Fruit fly (Drosophila melanogaster): ENCODE results near the gene tctn.
A peak's percentile ranks its signal among the peaks of the same experiment; 100 is the strongest.

Gene tctn

dm6 chr2L:6110781-6111180 lies 19.7 kb downstream of the tctn start:
- TF ChIP-seq svp (GFP tag): peak; percentile 28
- no peak for TF ChIP-seq CG15336 (GFP tag; IDR thresholded peaks at IDR 0.05)

- TF ChIP-seq esn (GFP tag; optimal IDR thresholded peaks at IDR 0.05) (no peak), svp (GFP tag) (peak; percentile 2), CG6792 (GFP tag; optimal IDR thresholded peaks at IDR 0.05) (no peak), dsx (GFP tag; optimal IDR thresholded peaks at IDR 0.05; ENCODE audit: poor library complexity, severe bottlenecking) (no peak)
Measured at dm6 chr2L:6109313-6109847, 21.1 kb downstream of the tctn start.

- TF ChIP-seq Lpt (GFP tag; optimal IDR thresholded peaks at IDR 0.05) (peak; percentile 4), Smox (GFP tag; optimal IDR thresholded peaks at IDR 0.05) (no peak), dsx (GFP tag; optimal IDR thresholded peaks at IDR 0.05; ENCODE audit: poor library complexity, severe bottlenecking) (peak; percentile 58), CG6854 (GFP tag; optimal IDR thresholded peaks at IDR 0.05) (peak; percentile 68), cyc (GFP tag; optimal IDR thresholded peaks at IDR 0.05) (no peak), achi (GFP tag; optimal IDR thresholded peaks at IDR 0.05) (peak; percentile 15), fd85E (GFP tag; optimal IDR thresholded peaks at IDR 0.05) (no peak), Eip78C (GFP tag) (peak; percentile 86), CG6792 (GFP tag; optimal IDR thresholded peaks at IDR 0.05) (no peak), CG11762 (GFP tag; optimal IDR thresholded peaks at IDR 0.05; ENCODE audit: insufficient read depth) (peak; percentile 12), Sox15 (GFP tag; optimal IDR thresholded peaks at IDR 0.05) (no peak), eg (GFP tag; IDR thresholded peaks at IDR 0.05) (peak; percentile 54), CG32006 (GFP tag; optimal IDR thresholded peaks at IDR 0.05) (peak; percentile 11), lz (GFP tag; optimal IDR thresholded peaks at IDR 0.05) (peak; percentile 13), CG7368 (GFP tag; optimal IDR thresholded peaks at IDR 0.05) (peak; percentile 17), Blimp-1 (GFP tag; optimal IDR thresholded peaks at IDR 0.05) (peak; percentile 88), CG15336 (GFP tag; IDR thresholded peaks at IDR 0.05) (peak; percentile 25; the same call in 1 of the 2 replicates), Sox102F (GFP tag; optimal IDR thresholded peaks at IDR 0.05) (peak; percentile 47), net (GFP tag; optimal IDR thresholded peaks at IDR 0.05) (peak; percentile 41), Hr38 (GFP tag; optimal IDR thresholded peaks at IDR 0.05) (no peak), CG6808 (GFP tag; optimal IDR thresholded peaks at IDR 0.05) (peak; percentile 66), ss (GFP tag; optimal IDR thresholded peaks at IDR 0.05) (peak; percentile 59 to 74), Sox14 (GFP tag; optimal IDR thresholded peaks at IDR 0.05) (peak; percentile 56), Ets96B (tag; optimal IDR thresholded peaks at IDR 0.05) (no peak), fkh (GFP tag; optimal IDR thresholded peaks at IDR 0.05) (peak; percentile 65), dac (GFP tag; optimal IDR thresholded peaks at IDR 0.05) (peak; percentile 21), CG4318 (GFP tag; optimal IDR thresholded peaks at IDR 0.05) (no peak), svp (GFP tag) (peak; percentile 93), topi (GFP tag; optimal IDR thresholded peaks at IDR 0.05) (peak; percentile 34), CG8632 (GFP tag; optimal IDR thresholded peaks at IDR 0.05) (no peak), CG9139 (GFP tag; optimal IDR thresholded peaks at IDR 0.05) (peak; percentile 51), salr (GFP tag; optimal IDR thresholded peaks at IDR 0.05) (peak in 1 of 2 experiments; percentile 15), vri (GFP tag; optimal IDR thresholded peaks at IDR 0.05) (no peak), Eip75B (GFP tag; optimal IDR thresholded peaks at IDR 0.05) (peak; percentile 42), CG1621 (tag; optimal IDR thresholded peaks at IDR 0.05) (peak; percentile 24), esn (GFP tag; optimal IDR thresholded peaks at IDR 0.05) (peak; percentile 45), acj6 (GFP tag; optimal IDR thresholded peaks at IDR 0.05) (no peak), Met (GFP tag; optimal IDR thresholded peaks at IDR 0.05) (peak; percentile 17), CG6163 (GFP tag; IDR thresholded peaks at IDR 0.05) (peak; percentile 83; the same call in 2 of the 3 replicates), CG3919 (GFP tag; optimal IDR thresholded peaks at IDR 0.05) (peak; percentile 57), CG6276 (GFP tag; optimal IDR thresholded peaks at IDR 0.05) (peak; percentile 17), CG8119 (GFP tag; IDR thresholded peaks at IDR 0.05) (peak; percentile 39; the same call in 1 of the 3 replicates)
Measured at dm6 chr2L:6100202-6100689, 30.2 kb downstream of the tctn start, which contains the start of gene stai. Gene stai, plus strand, starts transcription at chr2L:6100377.
